Worm (Caenorhabditis elegans): ENCODE data around the gene bath-9.

Gene bath-9

DNA sequence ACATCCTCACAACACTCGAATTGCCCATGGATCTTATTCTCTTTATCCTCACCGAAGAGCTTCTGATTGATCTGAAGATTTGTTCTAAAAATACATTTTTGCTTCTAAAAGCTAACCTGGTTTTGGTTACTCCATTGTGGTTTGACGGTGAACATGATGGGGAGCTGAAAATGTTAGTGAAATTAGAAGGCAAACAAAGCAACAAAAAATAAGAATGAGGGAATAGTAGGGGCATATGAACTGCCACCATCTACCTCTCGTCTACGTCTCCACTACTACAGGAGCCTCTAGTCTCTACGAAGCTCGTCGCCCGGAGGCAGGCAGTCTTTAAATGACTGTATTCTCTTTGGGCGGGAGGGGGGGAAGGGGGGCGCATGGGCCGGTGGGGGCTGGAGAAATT, 8.8 kb downstream of the bath-9 start, which contains the start of gene T06D4.2:
Gene T06D4.2 (minus strand): TSS at position 170 of the 400 bp plus-strand sequence.
- TF ChIP-seq ceh-13 (GFP tag; optimal IDR thresholded peaks at IDR 0.05) (no peak), aly-1 (tag; optimal IDR thresholded peaks at IDR 0.05) (no peak), pes-1 (GFP tag; IDR thresholded peaks at IDR 0.05) (no peak), tbx-37 (GFP tag; conservative IDR thresholded peaks at IDR 0.05) (no peak), B0310.2 (tag; optimal IDR thresholded peaks at IDR 0.05) (no peak), ets-7 (tag; optimal IDR thresholded peaks at IDR 0.05) (no peak), tbx-11 (GFP tag; IDR thresholded peaks at IDR 0.05) (no peak)

DNA sequence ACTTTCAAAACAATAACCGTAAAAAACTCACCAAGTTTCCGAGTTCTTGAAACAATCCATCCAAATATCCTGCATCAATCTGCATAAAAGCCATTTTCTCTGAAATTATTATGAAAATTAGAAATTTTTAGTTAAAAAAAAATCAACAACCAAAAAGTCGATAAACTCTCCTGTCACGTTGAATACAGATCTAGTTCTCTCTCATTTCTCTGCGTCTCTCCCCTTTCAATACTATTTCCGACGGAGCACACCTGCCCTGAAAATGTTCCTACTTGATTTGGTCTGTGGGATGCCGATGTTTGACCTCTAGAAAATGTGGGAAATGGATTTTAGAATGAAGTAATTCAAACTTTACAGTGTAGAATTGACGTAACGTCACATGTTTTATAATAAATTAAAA, 10.6 kb downstream of the bath-9 start, which contains the start of gene T06D4.6:
Gene T06D4.6 (minus strand): TSS at position 101 of the 400 bp plus-strand sequence.
- TF ChIP-seq tbx-11 (GFP tag; IDR thresholded peaks at IDR 0.05) (no peak), aly-1 (tag; optimal IDR thresholded peaks at IDR 0.05) (no peak), scrt-1 (GFP tag; IDR thresholded peaks at IDR 0.05) (no peak), B0310.2 (tag; optimal IDR thresholded peaks at IDR 0.05) (no peak)

DNA sequence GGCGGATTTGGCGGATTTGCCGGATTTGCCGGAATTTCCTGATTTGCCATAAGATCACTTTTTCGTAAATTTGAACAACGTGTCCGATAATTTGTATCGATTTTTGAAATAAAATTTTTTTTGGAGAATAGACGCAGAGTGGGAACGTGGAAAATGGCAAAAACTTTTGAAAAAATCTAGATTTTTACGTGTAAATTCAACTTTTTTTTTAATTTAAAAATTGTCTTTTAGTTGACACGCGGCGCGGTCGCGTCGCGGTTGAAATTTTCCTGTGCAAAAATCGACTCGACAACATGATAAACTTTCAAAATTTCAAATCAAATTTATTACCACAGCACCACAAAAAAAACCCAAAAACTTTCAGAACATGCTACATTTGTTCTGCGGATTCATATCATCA, 18.6 kb downstream of the bath-9 start, which contains the start of gene nep-20:
Gene nep-20 (minus strand): TSS at position 101 of the 400 bp plus-strand sequence.
- TF ChIP-seq ceh-36 (tag; optimal IDR thresholded peaks at IDR 0.05) (no peak), aly-1 (tag; optimal IDR thresholded peaks at IDR 0.05) (no peak), sea-1 (GFP tag; conservative IDR thresholded peaks at IDR 0.05) (no peak), hnd-1 (tag; optimal IDR thresholded peaks at IDR 0.05) (no peak), ama-1 (optimal IDR thresholded peaks at IDR 0.05) (no peak), tbx-11 (GFP tag; IDR thresholded peaks at IDR 0.05) (no peak), tbx-37 (GFP tag; conservative IDR thresholded peaks at IDR 0.05) (no peak), hmg-4 (GFP tag; optimal IDR thresholded peaks at IDR 0.05) (no peak), tra-4 (tag; optimal IDR thresholded peaks at IDR 0.05) (no peak), hmbx-1 (tag; optimal IDR thresholded peaks at IDR 0.05) (no peak), flt-1 (GFP tag; IDR thresholded peaks at IDR 0.05) (no peak), B0310.2 (tag; optimal IDR thresholded peaks at IDR 0.05) (no peak), ceh-13 (GFP tag; optimal IDR thresholded peaks at IDR 0.05) (no peak)

DNA sequence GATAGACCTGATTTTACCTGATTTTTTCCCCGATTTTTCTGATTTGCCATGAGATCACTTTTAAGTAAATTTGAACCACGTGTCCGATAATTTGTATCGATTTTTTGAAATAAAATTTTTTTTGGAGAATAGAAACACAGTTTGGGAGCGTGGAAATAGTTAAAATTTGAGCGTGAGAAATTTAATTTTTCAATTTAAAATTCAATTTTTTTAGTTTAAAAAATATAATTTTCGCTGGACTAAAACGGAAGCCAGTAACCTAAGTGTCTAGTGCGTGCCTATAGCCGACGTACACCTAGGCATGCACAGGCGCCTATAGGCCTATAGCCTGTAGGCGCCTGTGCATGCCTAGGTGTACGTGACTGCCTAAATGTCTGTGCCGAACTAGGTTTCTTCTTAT, 22.3 kb downstream of the bath-9 start, which contains the start of gene nep-9:
Gene nep-9 (minus strand): TSS at position 101 of the 400 bp plus-strand sequence.
- no peak for TF ChIP-seq ceh-36 (tag; optimal IDR thresholded peaks at IDR 0.05)
- TF ChIP-seq ets-7 (tag; optimal IDR thresholded peaks at IDR 0.05), result no peak
- TF ChIP-seq hmbx-1 (tag; optimal IDR thresholded peaks at IDR 0.05), result no peak
- TF ChIP-seq aly-1 (tag; optimal IDR thresholded peaks at IDR 0.05), result no peak
- TF ChIP-seq scrt-1 (GFP tag; IDR thresholded peaks at IDR 0.05), result no peak
- TF ChIP-seq F13C5.2 (tag; optimal IDR thresholded peaks at IDR 0.05), result no peak
- no peak for TF ChIP-seq ceh-13 (GFP tag; optimal IDR thresholded peaks at IDR 0.05)
- no peak for TF ChIP-seq B0310.2 (tag; optimal IDR thresholded peaks at IDR 0.05)
- TF ChIP-seq flt-1 (GFP tag; IDR thresholded peaks at IDR 0.05), result no peak

DNA sequence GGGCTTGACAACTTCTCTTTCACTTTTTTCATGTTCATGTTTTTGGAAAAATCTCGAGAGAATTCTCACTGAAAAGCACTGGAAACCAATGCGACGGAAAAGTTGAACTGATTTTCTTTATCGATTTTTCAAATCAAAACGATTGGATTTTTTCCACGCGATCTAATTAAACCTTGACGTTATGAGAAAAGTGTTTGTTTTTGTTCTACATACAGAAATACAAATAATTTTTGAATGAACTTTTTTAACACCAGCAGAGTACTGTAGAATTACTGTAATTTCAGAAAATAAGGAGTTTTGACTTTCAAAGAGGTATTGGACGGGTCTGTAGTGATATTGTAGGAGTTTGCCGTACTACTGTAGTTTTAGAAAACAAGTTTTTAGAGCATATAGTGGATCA, 26.0 kb downstream of the bath-9 start, which contains the start of gene nep-10:
Gene nep-10 (minus strand): TSS at position 101 of the 400 bp plus-strand sequence.
- TF ChIP-seq B0310.2 (tag; optimal IDR thresholded peaks at IDR 0.05) (no peak), pes-1 (GFP tag; IDR thresholded peaks at IDR 0.05) (no peak), F13C5.2 (tag; optimal IDR thresholded peaks at IDR 0.05) (no peak), tra-4 (tag; optimal IDR thresholded peaks at IDR 0.05) (no peak), scrt-1 (GFP tag; IDR thresholded peaks at IDR 0.05) (no peak), ceh-13 (GFP tag; optimal IDR thresholded peaks at IDR 0.05) (no peak), hmbx-1 (tag; optimal IDR thresholded peaks at IDR 0.05) (no peak)

DNA sequence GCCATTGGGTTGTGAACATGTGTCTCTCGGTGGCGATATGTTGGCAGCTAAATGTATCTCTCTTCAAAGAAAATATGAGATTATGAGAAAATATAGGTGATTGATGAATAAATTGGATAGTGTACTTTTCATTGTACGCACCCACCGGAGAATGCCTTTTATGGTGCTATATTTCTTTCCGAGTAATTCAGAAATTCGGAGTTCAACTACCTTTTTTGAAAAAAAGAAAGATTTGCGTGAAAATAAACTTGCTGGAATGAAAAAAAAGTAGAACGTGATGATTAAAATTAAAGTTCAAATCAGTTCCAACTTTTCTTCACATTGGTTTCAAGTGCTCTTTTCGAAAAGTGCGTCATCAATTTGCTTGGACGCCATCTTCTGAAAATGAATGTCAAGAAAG, 26.6 kb downstream of the bath-9 start, which contains the start of gene nep-8:
Gene nep-8 (plus strand): TSS at position 301 of the 400 bp plus-strand sequence.
- TF ChIP-seq hnd-1 (tag; optimal IDR thresholded peaks at IDR 0.05) (no peak), aly-1 (tag; optimal IDR thresholded peaks at IDR 0.05) (no peak), B0310.2 (tag; optimal IDR thresholded peaks at IDR 0.05) (no peak), tra-4 (tag; optimal IDR thresholded peaks at IDR 0.05) (no peak), pes-1 (GFP tag; IDR thresholded peaks at IDR 0.05) (no peak), ama-1 (optimal IDR thresholded peaks at IDR 0.05) (no peak), ceh-13 (GFP tag; optimal IDR thresholded peaks at IDR 0.05) (no peak), tbx-37 (GFP tag; conservative IDR thresholded peaks at IDR 0.05) (no peak), sea-1 (GFP tag; conservative IDR thresholded peaks at IDR 0.05) (no peak), hmg-4 (GFP tag; optimal IDR thresholded peaks at IDR 0.05) (no peak), ceh-36 (tag; optimal IDR thresholded peaks at IDR 0.05) (no peak), scrt-1 (GFP tag; IDR thresholded peaks at IDR 0.05) (no peak), tbx-11 (GFP tag; IDR thresholded peaks at IDR 0.05) (no peak), flt-1 (GFP tag; IDR thresholded peaks at IDR 0.05) (no peak)

ce11 chrII:3414383-3414910, 37.6 kb downstream of the bath-9 start, which contains the start of the genes F18A12.7 and F18A12.2:
TSS of gene F18A12.7 (minus strand) at chrII:3414483.
TSS of gene F18A12.2 (plus strand) at chrII:3414860.
- TF ChIP-seq aly-1 (tag; optimal IDR thresholded peaks at IDR 0.05), result no peak
- TF ChIP-seq scrt-1 (GFP tag; IDR thresholded peaks at IDR 0.05), result no peak
- TF ChIP-seq ceh-36 (tag; optimal IDR thresholded peaks at IDR 0.05), result no peak
- no peak for TF ChIP-seq hmbx-1 (tag; optimal IDR thresholded peaks at IDR 0.05)
- no peak for TF ChIP-seq hnd-1 (tag; optimal IDR thresholded peaks at IDR 0.05)

ce11 chrII:3416528-3416927, 39.6 kb downstream of the bath-9 start, which contains the start of gene nep-6:
TSS of gene nep-6 (plus strand) at chrII:3416828.
- TF ChIP-seq hmg-4 (GFP tag; optimal IDR thresholded peaks at IDR 0.05) (no peak), tbx-37 (GFP tag; conservative IDR thresholded peaks at IDR 0.05) (no peak), ceh-36 (tag; optimal IDR thresholded peaks at IDR 0.05) (no peak), ceh-13 (GFP tag; optimal IDR thresholded peaks at IDR 0.05) (no peak)
